Fruit fly (Drosophila melanogaster) whole organism, prepupa: ENCODE data around the gene CG13457.

Experiments used
- CG10631 ChIP-seq: fragments of 200-800 bp; sonication (Bioruptor generic); optimal IDR thresholded peaks from 2 replicates; lab custom pipeline; 2016; ENCODE audit warnings: missing biosample characterization, missing genetic modification characterization
- CG11762 ChIP-seq: fragments of 200-800 bp; sonication (Bioruptor generic); optimal IDR thresholded peaks from 3 replicates; lab custom pipeline; 2016; ENCODE audit warnings: missing biosample characterization, missing genetic modification characterization; ENCODE audit not compliant: insufficient read depth
- CG15336 ChIP-seq: fragments of 200-800 bp; sonication (Bioruptor generic); IDR thresholded peaks from 2 replicates; pipeline ENCODE4 v1.3.6; 2022; ENCODE audit warnings: missing biosample characterization, missing genetic modification characterization
- CG1621 ChIP-seq: fragments of 200-800 bp; sonication (Bioruptor generic); optimal IDR thresholded peaks from 3 replicates; lab custom pipeline; 2018; ENCODE audit warnings: missing biosample characterization, mild to moderate bottlenecking, missing genetic modification characterization
- CG16779 ChIP-seq: fragments of 200-800 bp; sonication (Bioruptor generic); optimal IDR thresholded peaks from 3 replicates; lab custom pipeline; 2017; ENCODE audit warnings: missing biosample characterization, mild to moderate bottlenecking, missing genetic modification characterization
- CG3032 ChIP-seq: fragments of 200-800 bp; optimal IDR thresholded peaks from 2 replicates; lab custom pipeline; 2019; ENCODE audit warnings: missing biosample characterization, mild to moderate bottlenecking, missing genetic modification characterization, moderate library complexity
- CG31627 ChIP-seq: fragments of 200-800 bp; sonication (Bioruptor generic); optimal IDR thresholded peaks from 3 replicates; lab custom pipeline; 2016; ENCODE audit warnings: missing biosample characterization, missing genetic modification characterization
- CG34406 ChIP-seq: fragments of 200-800 bp; sonication (Bioruptor generic); optimal IDR thresholded peaks from 3 replicates; lab custom pipeline; 2016; ENCODE audit warnings: missing biosample characterization, missing genetic modification characterization
- CG3919 ChIP-seq: fragments of 200-800 bp; sonication (Bioruptor generic); optimal IDR thresholded peaks from 3 replicates; lab custom pipeline; 2016; ENCODE audit warnings: missing biosample characterization, missing genetic modification characterization
- CG4318 ChIP-seq: fragments of 200-800 bp; sonication (Bioruptor generic); optimal IDR thresholded peaks from 3 replicates; lab custom pipeline; 2017; ENCODE audit warnings: missing biosample characterization, mild to moderate bottlenecking, missing genetic modification characterization
- CG6163 ChIP-seq: fragments of 200-800 bp; sonication (Bioruptor generic); IDR thresholded peaks from 3 replicates; pipeline ENCODE4 v1.3.6; 2022; ENCODE audit warnings: missing biosample characterization, missing genetic modification characterization
- CG6276 ChIP-seq: fragments of 200-800 bp; sonication (Bioruptor generic); optimal IDR thresholded peaks from 2 replicates; lab custom pipeline; 2017; ENCODE audit warnings: missing biosample characterization, mild to moderate bottlenecking, missing genetic modification characterization
- CG6854 ChIP-seq: fragments of 200-800 bp; sonication (Bioruptor generic); optimal IDR thresholded peaks from 2 replicates; lab custom pipeline; 2017; ENCODE audit warnings: missing biosample characterization, mild to moderate bottlenecking, missing genetic modification characterization
- CG8119 ChIP-seq: fragments of 200-800 bp; sonication (Bioruptor generic); IDR thresholded peaks from 3 replicates; pipeline ENCODE4 v1.3.6; 2022; ENCODE audit warnings: missing biosample characterization, missing genetic modification characterization
- CG8632 ChIP-seq: fragments of 200-800 bp; sonication (Bioruptor generic); optimal IDR thresholded peaks from 3 replicates; lab custom pipeline; 2016; ENCODE audit warnings: missing biosample characterization, missing genetic modification characterization
- CG9139 ChIP-seq: fragments of 200-800 bp; sonication (Bioruptor generic); optimal IDR thresholded peaks from 3 replicates; lab custom pipeline; 2017; ENCODE audit warnings: missing biosample characterization, mild to moderate bottlenecking, missing genetic modification characterization
- Eip75B ChIP-seq: fragments of 200-800 bp; sonication (Bioruptor generic); optimal IDR thresholded peaks from 3 replicates; lab custom pipeline; 2016; ENCODE audit warnings: missing biosample characterization, missing genetic modification characterization
- Eip78C ChIP-seq: fragments of 200-800 bp; sonication (Bioruptor generic); peaks from one replicate; lab custom pipeline; 2016; ENCODE audit warnings: missing biosample characterization, missing genetic modification characterization
- Eip93F ChIP-seq: fragments of 200-800 bp; sonication (Bioruptor generic); optimal IDR thresholded peaks from 2 replicates; lab custom pipeline; 2016; ENCODE audit warnings: missing biosample characterization, mild to moderate bottlenecking, missing genetic modification characterization
- Hr39 ChIP-seq: fragments of 200-800 bp; sonication (Bioruptor generic); optimal IDR thresholded peaks from 2 replicates; lab custom pipeline; 2016; ENCODE audit warnings: missing biosample characterization, missing genetic modification characterization
- Met ChIP-seq: fragments of 200-800 bp; sonication (Bioruptor generic); optimal IDR thresholded peaks from 3 replicates; lab custom pipeline; 2016; ENCODE audit warnings: missing biosample characterization, missing genetic modification characterization
- OdsH ChIP-seq: fragments of 200-800 bp; sonication (Bioruptor generic); optimal IDR thresholded peaks from 3 replicates; lab custom pipeline; 2016; ENCODE audit warnings: missing biosample characterization, missing genetic modification characterization
- Smox ChIP-seq: fragments of 200-800 bp; sonication (Bioruptor generic); optimal IDR thresholded peaks from 3 replicates; lab custom pipeline; 2016; ENCODE audit warnings: missing biosample characterization, missing genetic modification characterization
- Sox102F ChIP-seq: fragments of 200-800 bp; sonication (Bioruptor generic); optimal IDR thresholded peaks from 2 replicates; lab custom pipeline; 2016; ENCODE audit warnings: missing biosample characterization, mild to moderate bottlenecking, missing genetic modification characterization
- Sox15 ChIP-seq: fragments of 200-800 bp; sonication (Bioruptor generic); optimal IDR thresholded peaks from 3 replicates; lab custom pipeline; 2016; ENCODE audit warnings: missing biosample characterization, missing genetic modification characterization
- achi ChIP-seq: fragments of 200-800 bp; sonication (Bioruptor generic); optimal IDR thresholded peaks from 3 replicates; lab custom pipeline; 2016; ENCODE audit warnings: missing biosample characterization, missing genetic modification characterization
- acj6 ChIP-seq: fragments of 200-800 bp; sonication (Bioruptor generic); optimal IDR thresholded peaks from 3 replicates; lab custom pipeline; 2016; ENCODE audit warnings: missing biosample characterization, missing genetic modification characterization
- cyc ChIP-seq: fragments of 200-800 bp; sonication (Bioruptor generic); optimal IDR thresholded peaks from 3 replicates; lab custom pipeline; 2016; ENCODE audit warnings: missing biosample characterization, missing genetic modification characterization
- dac ChIP-seq: fragments of 200-800 bp; sonication (Bioruptor generic); optimal IDR thresholded peaks from 2 replicates; lab custom pipeline; 2017; ENCODE audit warnings: missing biosample characterization, mild to moderate bottlenecking, missing genetic modification characterization
- dsx ChIP-seq: fragments of 200-800 bp; optimal IDR thresholded peaks from 3 replicates; lab custom pipeline; 2019; ENCODE audit warnings: missing biosample characterization, mild to moderate bottlenecking, missing genetic modification characterization, moderate library complexity; ENCODE audit not compliant: poor library complexity, severe bottlenecking
- eg ChIP-seq: fragments of 200-800 bp; sonication (Bioruptor generic); IDR thresholded peaks from 3 replicates; pipeline ENCODE4 v1.3.6; 2022; ENCODE audit warnings: missing biosample characterization, missing genetic modification characterization
- fkh ChIP-seq: fragments of 200-800 bp; sonication (Bioruptor generic); optimal IDR thresholded peaks from 3 replicates; lab custom pipeline; 2017; ENCODE audit warnings: missing biosample characterization, mild to moderate bottlenecking, missing genetic modification characterization, moderate library complexity
- net ChIP-seq: fragments of 200-800 bp; sonication (Bioruptor generic); optimal IDR thresholded peaks from 3 replicates; lab custom pipeline; 2016; ENCODE audit warnings: missing biosample characterization, missing genetic modification characterization
- salr ChIP-seq, 2 experiments: fragments of 200-800 bp; sonication (Bioruptor generic); optimal IDR thresholded peaks; 3 replicates each; lab custom pipeline; 2016 to 2018; ENCODE audit warnings: missing biosample characterization in 2 of 2, missing genetic modification characterization in 2 of 2, mild to moderate bottlenecking in 1 of 2
- svp ChIP-seq: fragments of 200-800 bp; sonication (Bioruptor generic); peaks from one replicate; lab custom pipeline; 2016; ENCODE audit warnings: missing biosample characterization, missing genetic modification characterization
- vri ChIP-seq: fragments of 200-800 bp; sonication (Bioruptor generic); optimal IDR thresholded peaks from 3 replicates; lab custom pipeline; 2016; ENCODE audit warnings: missing biosample characterization, mild to moderate bottlenecking, missing genetic modification characterization

Gene CG13457

DNA sequence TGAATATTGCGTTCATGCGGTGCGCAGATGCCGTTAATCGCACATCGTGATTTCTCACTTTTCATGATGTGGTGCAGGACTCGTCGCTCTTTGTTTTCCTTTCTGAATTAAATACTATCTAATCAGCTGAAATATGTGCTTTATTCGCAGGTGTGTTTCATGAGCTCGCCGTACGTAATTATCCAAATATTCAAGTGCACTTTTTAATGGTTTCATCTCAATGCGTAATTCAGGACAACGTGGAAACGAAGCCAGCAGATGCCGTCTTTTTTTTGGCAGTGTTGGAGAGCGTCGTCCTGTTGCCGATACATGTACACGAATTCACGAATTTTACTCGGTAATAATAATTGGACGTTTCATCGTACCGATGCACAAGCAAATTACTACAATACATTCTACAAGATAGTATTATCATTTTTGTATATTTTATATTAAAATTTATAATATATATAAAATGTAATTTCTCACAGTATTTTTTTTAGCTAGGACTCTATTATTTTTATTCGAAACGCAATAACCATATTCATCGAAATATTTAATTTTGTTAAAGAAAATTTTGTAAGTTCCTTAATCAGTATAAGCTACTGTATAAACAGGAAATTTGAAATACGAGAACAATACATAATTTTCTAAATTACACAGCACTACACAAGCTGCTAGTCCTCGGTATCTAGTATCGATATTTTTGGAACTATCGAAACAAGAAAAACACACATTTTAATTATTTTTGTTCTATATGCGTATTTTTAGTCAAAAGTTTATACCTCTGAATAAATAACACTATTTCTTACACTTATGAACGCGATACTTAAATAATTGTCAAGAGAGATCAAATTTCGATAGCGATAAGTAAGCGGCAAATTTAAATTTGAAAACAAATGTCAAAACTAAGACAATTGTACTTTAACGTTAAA, 5.7 kb upstream of the CG13457 start, which contains the start of gene CG12316 (continued):
- peak; percentile 93 for TF ChIP-seq dac (GFP tag; lab: Kevin White, UChicago)
- TF ChIP-seq achi (GFP tag; lab: Kevin White, UChicago): peak; percentile 95
- peak; percentile 98 for TF ChIP-seq Met (GFP tag; lab: Kevin White, UChicago)
- peak; percentile 97 for TF ChIP-seq CG3919 (GFP tag; lab: Kevin White, UChicago)
- peak; percentile 95 for TF ChIP-seq cyc
- TF ChIP-seq acj6 (GFP tag; lab: Kevin White, UChicago): peak; percentile 93
- TF ChIP-seq CG3032 (tag; lab: Kevin White, UChicago): peak; percentile 93
- TF ChIP-seq CG8632 (GFP tag; lab: Kevin White, UChicago): peak; percentile 94
- peak; percentile 95 for TF ChIP-seq Smox (GFP tag; lab: Kevin White, UChicago)
- peak; percentile 85 for TF ChIP-seq Eip93F (GFP tag; lab: Kevin White, UChicago)
- TF ChIP-seq Sox102F (GFP tag; lab: Kevin White, UChicago): peak; percentile 99

DNA sequence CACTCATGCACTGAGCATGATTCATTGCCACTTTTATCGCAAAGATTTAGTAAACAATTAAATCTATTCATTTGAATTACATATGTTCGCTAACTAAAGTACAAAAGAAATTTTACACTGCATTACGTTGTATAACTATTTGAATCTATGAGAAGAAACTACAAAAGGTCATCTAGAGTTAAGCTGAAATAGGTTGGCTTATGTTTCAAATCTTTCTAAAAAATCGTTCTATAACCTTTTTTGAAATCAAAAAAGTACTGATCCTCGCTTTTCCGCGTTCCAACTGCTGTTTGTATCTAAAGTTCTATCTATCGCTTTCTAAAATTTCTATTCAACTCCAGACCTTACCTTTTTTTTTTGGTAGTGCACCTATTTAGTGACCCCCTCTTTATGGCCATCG, 5.5 kb downstream of the CG13457 start:
- TF ChIP-seq CG10631 (GFP tag; lab: Kevin White, UChicago): peak; percentile 25
- TF ChIP-seq dac (GFP tag; lab: Kevin White, UChicago): no peak

- TF ChIP-seq CG6276 (GFP tag; lab: Kevin White, UChicago) (no peak), Eip78C (GFP tag; lab: Kevin White, UChicago) (no peak), CG9139 (GFP tag; lab: Kevin White, UChicago) (no peak), CG34406 (GFP tag; lab: Kevin White, UChicago) (no peak), CG4318 (no peak), Met (GFP tag; lab: Kevin White, UChicago) (no peak), CG3032 (tag; lab: Kevin White, UChicago) (no peak), CG6163 (GFP tag; lab: Robert Waterston, UW) (no peak), salr (GFP tag; optimal IDR thresholded peaks at IDR 0.05; lab: Kevin White, UChicago) (no peak), Sox15 (GFP tag; lab: Kevin White, UChicago) (no peak), dsx (GFP tag; lab: Kevin White, UChicago) (peak; percentile 29), CG1621 (tag; lab: Kevin White, UChicago) (peak; percentile 41), CG11762 (no peak), OdsH (GFP tag; lab: Kevin White, UChicago) (no peak), Sox102F (GFP tag; lab: Kevin White, UChicago) (no peak), CG31627 (GFP tag; lab: Kevin White, UChicago) (no peak), eg (no peak), Eip75B (GFP tag; lab: Kevin White, UChicago) (no peak), CG16779 (tag; lab: Kevin White, UChicago) (no peak), fkh (GFP tag; lab: Kevin White, UChicago) (no peak), CG15336 (GFP tag; lab: Robert Waterston, UW) (no peak), CG8119 (0 out of 3 replicates have a peak, but pooled peaks have one; percentile 19), Hr39 (GFP tag; lab: Kevin White, UChicago) (no peak), vri (no peak), CG6854 (GFP tag; lab: Kevin White, UChicago) (peak; percentile 80), svp (no peak), net (GFP tag; lab: Kevin White, UChicago) (no peak)
Observed at dm6 chr3L:15125077-15125652, 6.0 kb downstream of the CG13457 start, which contains the start of gene CG16959. CG16959 (minus strand) TSS chr3L:15125321.
